Worm (Caenorhabditis elegans): Measurements from ENCODE around the gene F53F4.16.

The F53F4.16 gene

DNA sequence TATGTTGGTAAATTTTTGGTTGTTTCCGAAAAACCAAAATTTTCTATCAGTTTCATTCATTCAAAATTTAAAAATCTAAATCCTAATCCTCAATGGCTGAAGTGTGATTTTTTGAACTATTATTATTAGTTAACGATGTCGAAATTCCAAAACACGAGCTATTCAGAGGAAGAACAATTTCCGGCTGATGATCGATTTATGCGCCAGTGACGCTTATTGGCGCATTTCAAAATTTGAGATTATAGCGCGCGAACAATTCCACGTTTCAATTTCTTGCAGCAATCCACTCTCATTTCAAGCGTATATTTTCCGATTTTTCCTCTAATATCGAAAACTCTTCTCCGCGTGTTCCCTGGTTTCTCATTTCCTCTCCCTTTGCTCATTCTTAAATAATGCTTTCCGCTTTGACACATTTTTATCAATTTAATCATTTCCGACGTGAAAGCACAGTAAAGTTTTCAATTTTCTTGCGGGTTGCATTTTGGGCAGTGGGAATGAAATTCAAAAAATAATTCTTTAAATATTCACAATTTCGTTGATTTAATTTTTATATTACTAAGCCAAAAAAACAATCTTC is 42.8 kb upstream of the F53F4.16 start:
- TF ChIP-seq nhr-12 (tag; optimal IDR thresholded peaks at IDR 0.05) (no peak), skn-1 (tag; optimal IDR thresholded peaks at IDR 0.05) (no peak), ceh-16 (tag; optimal IDR thresholded peaks at IDR 0.05) (no peak), dmd-4 (tag; optimal IDR thresholded peaks at IDR 0.05) (no peak), aly-2 (tag; optimal IDR thresholded peaks at IDR 0.05) (no peak), lsy-2 (tag; optimal IDR thresholded peaks at IDR 0.05) (peak in 1 of 2 experiments; percentile 48), gmeb-1 (tag; optimal IDR thresholded peaks at IDR 0.05) (peak; percentile 35), nhr-11 (tag; optimal IDR thresholded peaks at IDR 0.05) (no peak), C34F6.9 (tag; optimal IDR thresholded peaks at IDR 0.05) (peak; percentile 26), lin-11 (tag; optimal IDR thresholded peaks at IDR 0.05) (no peak), nhr-77 (tag; optimal IDR thresholded peaks at IDR 0.05) (no peak), lin-39 (tag; optimal IDR thresholded peaks at IDR 0.05) (no peak), ztf-1 (GFP tag; conservative IDR thresholded peaks at IDR 0.05) (no peak), crh-2 (tag; optimal IDR thresholded peaks at IDR 0.05) (peak; percentile 22), zag-1 (tag; optimal IDR thresholded peaks at IDR 0.05) (no peak), sma-3 (GFP tag; optimal IDR thresholded peaks at IDR 0.05) (peak; percentile 22), unc-55 (GFP tag; optimal IDR thresholded peaks at IDR 0.05) (peak; percentile 62), snpc-4 (tag; optimal IDR thresholded peaks at IDR 0.05) (no peak), ama-1 (optimal IDR thresholded peaks at IDR 0.05) (peak; percentile 27), fos-1 (tag; optimal IDR thresholded peaks at IDR 0.05) (peak; percentile 36), ztf-11 (tag; optimal IDR thresholded peaks at IDR 0.05) (no peak), blmp-1 (tag; optimal IDR thresholded peaks at IDR 0.05; ENCODE audit: insufficient read depth) (no peak), ceh-82 (tag; optimal IDR thresholded peaks at IDR 0.05) (no peak), nhr-129 (tag; optimal IDR thresholded peaks at IDR 0.05) (peak; percentile 10), unc-39 (tag; optimal IDR thresholded peaks at IDR 0.05) (no peak), nhr-25 (tag; optimal IDR thresholded peaks at IDR 0.05) (peak; percentile 7), sma-9 (GFP tag; optimal IDR thresholded peaks at IDR 0.05) (peak; percentile 1), sma-9 (tag; optimal IDR thresholded peaks at IDR 0.05) (no peak), egl-27 (tag; optimal IDR thresholded peaks at IDR 0.05) (no peak), sem-4 (tag; optimal IDR thresholded peaks at IDR 0.05) (peak; percentile 10), ztf-4 (tag; optimal IDR thresholded peaks at IDR 0.05) (no peak)

DNA sequence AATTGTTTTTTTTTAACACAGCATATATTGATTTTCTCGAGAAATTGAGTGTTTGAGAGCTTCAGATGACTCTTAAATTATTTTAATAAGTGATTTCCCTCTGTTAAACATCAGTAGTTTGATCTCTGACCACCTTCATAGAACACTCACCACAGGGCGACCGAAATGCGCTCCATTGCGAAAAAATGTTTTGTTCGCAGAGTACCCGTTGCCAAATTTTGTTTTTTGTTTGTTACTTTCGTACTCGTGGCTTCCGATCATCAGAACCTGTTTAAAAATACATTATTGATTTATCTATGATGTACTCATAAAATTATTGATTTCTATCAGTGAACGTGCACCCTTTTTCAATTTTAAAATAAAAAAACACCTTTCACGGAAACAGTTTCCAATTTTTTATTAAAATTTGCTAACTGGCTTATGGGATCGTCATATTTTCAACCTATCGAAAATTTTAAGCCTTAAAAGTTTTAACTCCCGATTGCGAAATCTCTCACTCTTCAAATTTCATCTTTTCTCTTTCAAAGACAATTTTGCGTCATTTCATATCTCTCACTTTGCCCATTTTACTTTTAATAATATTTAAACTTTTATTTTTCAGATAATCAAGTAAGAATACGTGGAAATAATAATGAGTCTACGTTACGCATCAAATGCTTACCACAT is 39.2 kb upstream of the F53F4.16 start, which contains the start of gene letm-1:
Gene letm-1, plus strand, starts transcription at position 598 of the 666 bp plus-strand sequence.
- TF ChIP-seq nhr-129 (tag; optimal IDR thresholded peaks at IDR 0.05) (peak; percentile 9), C34F6.9 (tag; optimal IDR thresholded peaks at IDR 0.05) (peak; percentile 24), unc-39 (tag; optimal IDR thresholded peaks at IDR 0.05) (no peak), dmd-4 (tag; optimal IDR thresholded peaks at IDR 0.05) (no peak), fos-1 (tag; optimal IDR thresholded peaks at IDR 0.05) (peak; percentile 32), snpc-4 (tag; optimal IDR thresholded peaks at IDR 0.05) (no peak), alr-1 (tag; optimal IDR thresholded peaks at IDR 0.05) (no peak), lsy-2 (tag; optimal IDR thresholded peaks at IDR 0.05) (peak in 1 of 2 experiments; percentile 21), nhr-25 (tag; optimal IDR thresholded peaks at IDR 0.05) (no peak), Y55F3AM.14 (GFP tag; optimal IDR thresholded peaks at IDR 0.05) (no peak), crh-2 (tag; optimal IDR thresholded peaks at IDR 0.05) (peak; percentile 58)

DNA sequence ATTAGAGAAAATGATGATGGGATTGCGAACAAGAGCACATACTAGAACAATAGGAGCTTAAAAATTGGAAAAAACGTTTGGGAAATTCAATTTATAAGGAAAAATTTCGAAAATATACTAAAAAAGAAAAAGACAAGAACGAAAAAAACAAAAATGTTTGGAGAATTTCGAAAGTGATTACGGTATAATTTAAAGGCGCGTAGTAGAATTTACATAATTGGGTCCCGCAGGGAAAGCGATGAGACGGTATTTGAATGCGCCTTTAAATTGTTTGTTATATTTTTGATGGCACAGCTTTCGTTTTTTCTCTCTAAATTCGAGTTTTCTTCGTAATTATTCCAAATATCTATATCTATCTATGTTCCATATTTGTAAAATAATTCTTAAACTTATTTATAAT is 38.5 kb upstream of the F53F4.16 start:
- no peak for TF ChIP-seq peb-1 (tag; optimal IDR thresholded peaks at IDR 0.05)
- TF ChIP-seq nhr-237 (tag; optimal IDR thresholded peaks at IDR 0.05), result no peak
- TF ChIP-seq mab-5 (tag; optimal IDR thresholded peaks at IDR 0.05), result no peak
- TF ChIP-seq zag-1 (tag; optimal IDR thresholded peaks at IDR 0.05), result no peak
- no peak for TF ChIP-seq aly-2 (tag; optimal IDR thresholded peaks at IDR 0.05)

DNA sequence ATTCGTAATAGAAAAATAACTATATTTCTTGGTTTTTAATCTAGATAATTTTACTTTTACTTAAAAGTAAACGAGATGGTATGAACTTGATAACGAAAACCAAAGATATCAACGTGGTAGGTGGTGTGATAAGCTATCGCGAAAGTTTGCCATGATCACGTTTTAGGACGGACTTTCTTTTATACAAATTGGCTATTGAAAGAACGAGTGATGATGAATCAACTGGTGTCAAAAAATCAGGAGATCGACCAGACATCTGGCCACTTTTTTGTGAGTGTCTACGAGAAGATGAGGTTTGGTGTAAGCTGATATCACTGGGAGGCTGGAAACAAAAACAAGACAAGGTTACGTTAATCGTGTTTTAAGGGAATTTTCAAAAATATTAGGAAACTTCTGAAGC is 37.6 kb upstream of the F53F4.16 start:
- TF ChIP-seq fos-1 (tag; optimal IDR thresholded peaks at IDR 0.05) (peak; percentile 48), dmd-4 (tag; optimal IDR thresholded peaks at IDR 0.05) (no peak), skn-1 (tag; optimal IDR thresholded peaks at IDR 0.05) (no peak), sma-9 (GFP tag; optimal IDR thresholded peaks at IDR 0.05) (peak; percentile 82), sma-9 (tag; optimal IDR thresholded peaks at IDR 0.05) (no peak), nhr-25 (tag; optimal IDR thresholded peaks at IDR 0.05) (no peak), crh-2 (tag; optimal IDR thresholded peaks at IDR 0.05) (peak; percentile 45), aly-2 (tag; optimal IDR thresholded peaks at IDR 0.05) (no peak), blmp-1 (tag; optimal IDR thresholded peaks at IDR 0.05; ENCODE audit: insufficient read depth) (peak; percentile 87)

All from whole organism, L2 larva.